Worm (Caenorhabditis elegans): ENCODE data around the gene R08E5.4.

- TF ChIP-seq tbx-8 (GFP tag; optimal IDR thresholded peaks at IDR 0.05): no peak
- no peak for TF ChIP-seq lin-13 (tag; optimal IDR thresholded peaks at IDR 0.05)
- TF ChIP-seq elt-1 (tag; optimal IDR thresholded peaks at IDR 0.05; ENCODE audit: borderline replicate concordance, insufficient read depth): no peak
- no peak for TF ChIP-seq nhr-12 (tag; optimal IDR thresholded peaks at IDR 0.05)
- no peak for TF ChIP-seq nhr-237 (tag; optimal IDR thresholded peaks at IDR 0.05)
- no peak for TF ChIP-seq unc-62 (GFP tag; optimal IDR thresholded peaks at IDR 0.05)
- no peak for TF ChIP-seq nhr-28 (tag; optimal IDR thresholded peaks at IDR 0.05)
Observed at ce11 chrV:3805499-3805898, 37.1 kb downstream of the R08E5.4 start, which contains the start of gene R08F11.4.
